Worm (Caenorhabditis elegans): ENCODE measurements around the gene F38E9.4.

DNA sequence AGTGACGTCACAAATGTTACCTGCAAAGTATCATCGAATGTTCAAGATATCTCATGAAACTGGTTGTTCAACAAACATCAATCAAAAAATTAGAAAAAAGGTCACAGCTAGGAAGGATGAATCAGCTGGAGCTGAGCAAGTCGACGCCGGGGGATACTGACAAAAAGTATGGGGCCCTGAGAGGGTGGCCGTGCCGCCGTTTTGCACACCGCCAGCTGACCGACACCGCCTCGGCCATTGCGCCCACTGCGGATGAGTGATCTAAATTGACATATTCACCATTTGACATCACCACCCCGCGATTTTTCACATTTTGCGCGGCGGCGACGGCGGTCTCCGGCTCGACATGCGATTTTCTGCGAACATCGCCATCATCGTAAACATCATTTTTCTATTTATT is 5.4 kb downstream of the F38E9.4 start:
- TF ChIP-seq him-1 (tag; optimal IDR thresholded peaks at IDR 0.05), result no peak
- no peak for TF ChIP-seq W03F9.2 (tag; optimal IDR thresholded peaks at IDR 0.05)
- no peak for TF ChIP-seq dao-5 (tag; optimal IDR thresholded peaks at IDR 0.05)

Data from whole organism, L4/young adult.